Fruit fly (Drosophila melanogaster): Measurements from ENCODE around the gene CG3246.
A peak's percentile ranks its signal among the peaks of the same experiment; 100 is the strongest.

CG3246 gene

DNA sequence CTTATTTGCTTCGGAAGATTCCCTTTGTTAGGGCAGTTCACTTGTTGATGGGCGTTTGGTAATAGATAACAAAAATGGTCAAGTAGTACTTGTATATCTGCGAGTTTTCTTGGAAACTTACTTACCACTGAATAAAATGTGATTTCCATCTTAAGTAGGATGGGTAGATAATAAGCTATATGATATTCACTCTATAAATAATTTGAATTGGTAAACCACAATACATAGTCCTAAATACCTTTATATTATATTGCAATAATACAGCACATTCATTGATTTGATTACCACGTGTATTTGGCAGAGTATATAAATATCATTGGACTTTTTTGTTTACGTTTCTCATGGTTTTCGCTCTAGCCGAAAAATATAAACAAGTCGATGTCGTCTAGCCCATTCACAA lies 14.2 kb upstream of the CG3246 start (continued):
- peak; percentile 26 for TF ChIP-seq dmrt11E (tag; optimal IDR thresholded peaks at IDR 0.05)
- no peak for TF ChIP-seq vnd (GFP tag; IDR thresholded peaks at IDR 0.05; ENCODE audit: partially characterized antibody)
- no peak for TF ChIP-seq Bgb (GFP tag; IDR thresholded peaks at IDR 0.05; ENCODE audit: partially characterized antibody)
- TF ChIP-seq Awh (GFP tag; IDR thresholded peaks at IDR 0.05) = no peak
- no peak for TF ChIP-seq CG17912 (GFP tag; optimal IDR thresholded peaks at IDR 0.05)
- no peak for TF ChIP-seq Nf-YB (GFP tag; optimal IDR thresholded peaks at IDR 0.05)
- TF ChIP-seq grau (tag; optimal IDR thresholded peaks at IDR 0.05) = peak; percentile 73
- no peak for TF ChIP-seq dati (GFP tag; IDR thresholded peaks at IDR 0.05)
- TF ChIP-seq lov (optimal IDR thresholded peaks at IDR 0.05) = no peak
- no peak for TF ChIP-seq lov (GFP tag; IDR thresholded peaks at IDR 0.05)
- no peak for TF ChIP-seq Ravus (GFP tag; IDR thresholded peaks at IDR 0.05)
- peak; percentile 55; the same call in 1 of the 3 replicates for TF ChIP-seq Dbx (GFP tag; IDR thresholded peaks at IDR 0.05)
- no peak for TF ChIP-seq CG11247 (GFP tag; IDR thresholded peaks at IDR 0.05)
- TF ChIP-seq Aef1 (GFP tag; IDR thresholded peaks at IDR 0.05) = peak; percentile 58; the same call in 2 of the 3 replicates
- no peak for TF ChIP-seq tx (GFP tag; optimal IDR thresholded peaks at IDR 0.05)
- peak; percentile 44 for TF ChIP-seq sisA (GFP tag; IDR thresholded peaks at IDR 0.05)
- no peak for TF ChIP-seq Ets65A (GFP tag)
- TF ChIP-seq CG5180 (GFP tag; optimal IDR thresholded peaks at IDR 0.05) = peak; percentile 47
- TF ChIP-seq schlank (tag; optimal IDR thresholded peaks at IDR 0.05) = peak; percentile 38
- TF ChIP-seq danr (GFP tag; IDR thresholded peaks at IDR 0.05) = peak; percentile 56; the same call in 1 of the 2 replicates
- TF ChIP-seq wdn (GFP tag; IDR thresholded peaks at IDR 0.05) = no peak
- TF ChIP-seq mld (GFP tag; IDR thresholded peaks at IDR 0.05; ENCODE audit: partially characterized antibody) = no peak
- no peak for TF ChIP-seq CG7963 (GFP tag; IDR thresholded peaks at IDR 0.05; ENCODE audit: partially characterized antibody)
- peak; percentile 66 for TF ChIP-seq CG2712 (tag; optimal IDR thresholded peaks at IDR 0.05)
- TF ChIP-seq abd-A (tag; optimal IDR thresholded peaks at IDR 0.05) = no peak
- peak in 1 of 2 experiments; percentile 54 for TF ChIP-seq Eip74EF (GFP tag; optimal IDR thresholded peaks at IDR 0.05)
- TF ChIP-seq pho (GFP tag; optimal IDR thresholded peaks at IDR 0.05) = peak; percentile 44
- TF ChIP-seq sens-2 (GFP tag; IDR thresholded peaks at IDR 0.05) = no peak
- peak; percentile 57 for TF ChIP-seq Asciz (GFP tag; optimal IDR thresholded peaks at IDR 0.05)
- TF ChIP-seq ato (GFP tag; IDR thresholded peaks at IDR 0.05; ENCODE audit: partially characterized antibody) = no peak
- no peak for TF ChIP-seq nom (GFP tag; optimal IDR thresholded peaks at IDR 0.05)
- no peak for TF ChIP-seq CG11085 (GFP tag; IDR thresholded peaks at IDR 0.05)
- peak; percentile 80 for TF ChIP-seq CG15269 (tag; optimal IDR thresholded peaks at IDR 0.05)
- peak; percentile 26 for TF ChIP-seq CG10654 (GFP tag; optimal IDR thresholded peaks at IDR 0.05)
- no peak for TF ChIP-seq corto (GFP tag; optimal IDR thresholded peaks at IDR 0.05)
- TF ChIP-seq ATbp (GFP tag; optimal IDR thresholded peaks at IDR 0.05) = peak; percentile 51
- no peak for TF ChIP-seq Spps (tag; optimal IDR thresholded peaks at IDR 0.05)
- peak; percentile 20; the same call in 1 of the 2 replicates for TF ChIP-seq onecut (GFP tag; IDR thresholded peaks at IDR 0.05)
- TF ChIP-seq CG1792 (GFP tag; optimal IDR thresholded peaks at IDR 0.05) = no peak
- TF ChIP-seq Elba2 (GFP tag; optimal IDR thresholded peaks at IDR 0.05) = no peak
- peak; percentile 4 for TF ChIP-seq eyg (GFP tag; optimal IDR thresholded peaks at IDR 0.05)
- peak; percentile 73 for TF ChIP-seq org-1 (GFP tag; optimal IDR thresholded peaks at IDR 0.05)
- peak; percentile 18 for TF ChIP-seq Bteb2 (GFP tag; optimal IDR thresholded peaks at IDR 0.05)
- TF ChIP-seq Adf1 (GFP tag; IDR thresholded peaks at IDR 0.05) = no peak
- TF ChIP-seq Xbp1 (GFP tag; optimal IDR thresholded peaks at IDR 0.05) = peak; percentile 57
- TF ChIP-seq Oaz (GFP tag; IDR thresholded peaks at IDR 0.05) = no peak; the same call in none of the 2 replicates
- peak; percentile 70 for TF ChIP-seq lab (GFP tag; optimal IDR thresholded peaks at IDR 0.05)
- peak; percentile 35; the same call in 1 of the 2 replicates for TF ChIP-seq wor (GFP tag; IDR thresholded peaks at IDR 0.05)
- no peak for TF ChIP-seq CG2875 (GFP tag; optimal IDR thresholded peaks at IDR 0.05)
- TF ChIP-seq sob (GFP tag; IDR thresholded peaks at IDR 0.05) = peak; percentile 51; the same call in 1 of the 2 replicates
- peak; percentile 73 for TF ChIP-seq Hmr (GFP tag; optimal IDR thresholded peaks at IDR 0.05)
